Fruit fly (Drosophila melanogaster) whole organism, embryonic: ENCODE measurements around the gene tank.

Experiments used
- ATbp ChIP-seq: fragments of 200-800 bp; sonication (Bioruptor generic); optimal IDR thresholded peaks from 2 replicates; lab custom pipeline; 2017; ENCODE audit warnings: missing biosample characterization, mild to moderate bottlenecking, missing genetic modification characterization, missing genetic modification reagents
- C15 ChIP-seq: fragments of 200-800 bp; sonication (Bioruptor generic); IDR thresholded peaks from 3 replicates; pipeline ENCODE4 v1.3.6; 2022; ENCODE audit warnings: missing biosample characterization, missing genetic modification characterization
- CG10209 ChIP-seq: fragments of 200-800 bp; sonication (Bioruptor generic); optimal IDR thresholded peaks from 3 replicates; lab custom pipeline; 2017; ENCODE audit warnings: missing biosample characterization, mild to moderate bottlenecking, missing genetic modification characterization, missing genetic modification reagents
- CG1024 ChIP-seq: fragments of 200-800 bp; sonication (Bioruptor generic); IDR thresholded peaks from 2 replicates; pipeline ENCODE4 v1.3.6; 2022; ENCODE audit warnings: missing biosample characterization, missing genetic modification characterization
- CG11085 ChIP-seq: fragments of 200-800 bp; sonication (Bioruptor generic); IDR thresholded peaks from 2 replicates; pipeline ENCODE4 v1.3.6; 2022; ENCODE audit warnings: missing biosample characterization, missing genetic modification characterization
- CG11695 ChIP-seq: fragments of 200-800 bp; sonication (Bioruptor generic); IDR thresholded peaks from 3 replicates; pipeline ENCODE4 v1.3.6; 2022; ENCODE audit warnings: missing biosample characterization, missing genetic modification characterization
- CG12219 ChIP-seq: fragments of 200-800 bp; sonication (Bioruptor generic); optimal IDR thresholded peaks from 3 replicates; lab custom pipeline; 2018; ENCODE audit warnings: missing biosample characterization, mild to moderate bottlenecking, missing genetic modification characterization
- CG12769 ChIP-seq: fragments of 200-800 bp; sonication (Bioruptor generic); optimal IDR thresholded peaks from 2 replicates; lab custom pipeline; 2019; ENCODE audit warnings: missing biosample characterization, mild to moderate bottlenecking, missing genetic modification characterization, moderate library complexity
- CG13894 ChIP-seq: fragments of 200-800 bp; sonication (Bioruptor generic); optimal IDR thresholded peaks from 3 replicates; lab custom pipeline; 2018; ENCODE audit warnings: missing biosample characterization, mild to moderate bottlenecking, missing genetic modification characterization, moderate library complexity
- CG15269 ChIP-seq: fragments of 200-800 bp; sonication (Bioruptor generic); optimal IDR thresholded peaks from 2 replicates; lab custom pipeline; 2018; ENCODE audit warnings: missing biosample characterization, mild to moderate bottlenecking, missing genetic modification characterization, moderate library complexity
- CG16813 ChIP-seq: fragments of 200-800 bp; sonication (Bioruptor generic); IDR thresholded peaks from 3 replicates; pipeline ENCODE4 v1.3.6; 2022; ENCODE audit warnings: missing biosample characterization, missing genetic modification characterization; ENCODE audit not compliant: partially characterized antibody
- CG17802 ChIP-seq: fragments of 200-800 bp; sonication (Bioruptor generic); optimal IDR thresholded peaks from 2 replicates; lab custom pipeline; 2018; ENCODE audit warnings: missing biosample characterization, mild to moderate bottlenecking, missing genetic modification characterization, moderate library complexity
- CG2120 ChIP-seq: fragments of 200-800 bp; sonication (Bioruptor generic); optimal IDR thresholded peaks from 3 replicates; lab custom pipeline; 2016; ENCODE audit warnings: missing biosample characterization, missing genetic modification characterization
- CG30403 ChIP-seq: fragments of 200-800 bp; sonication (Bioruptor generic); optimal IDR thresholded peaks from 3 replicates; lab custom pipeline; 2016; ENCODE audit warnings: missing biosample characterization, missing genetic modification characterization
- CG31365 ChIP-seq: fragments of 200-800 bp; sonication (Bioruptor generic); optimal IDR thresholded peaks from 2 replicates; lab custom pipeline; 2018; ENCODE audit warnings: missing biosample characterization, mild to moderate bottlenecking, missing genetic modification characterization
- CG3407 ChIP-seq: fragments of 200-800 bp; sonication (Bioruptor generic); optimal IDR thresholded peaks from 2 replicates; lab custom pipeline; 2018; ENCODE audit warnings: missing biosample characterization, mild to moderate bottlenecking, missing genetic modification characterization
- CG4360 ChIP-seq: fragments of 200-800 bp; sonication (Bioruptor generic); IDR thresholded peaks from 2 replicates; pipeline ENCODE4 v1.3.6; 2022; ENCODE audit warnings: missing biosample characterization, missing genetic modification characterization
- CG6272 ChIP-seq: fragments of 200-800 bp; sonication (Bioruptor generic); IDR thresholded peaks from 2 replicates; pipeline ENCODE4 v1.3.6; 2022; ENCODE audit warnings: missing biosample characterization, missing genetic modification characterization
- CG7271 ChIP-seq: fragments of 200-800 bp; sonication (Bioruptor generic); optimal IDR thresholded peaks from 2 replicates; lab custom pipeline; 2018; ENCODE audit warnings: missing biosample characterization, mild to moderate bottlenecking, missing genetic modification characterization, moderate library complexity
- H15 ChIP-seq: fragments of 200-800 bp; sonication (Bioruptor generic); IDR thresholded peaks from 3 replicates; pipeline ENCODE4 v1.3.6; 2022; ENCODE audit warnings: missing biosample characterization, missing genetic modification characterization
- HmgD ChIP-seq: fragments of 200-800 bp; sonication (Bioruptor generic); optimal IDR thresholded peaks from 3 replicates; lab custom pipeline; 2016; ENCODE audit warnings: missing biosample characterization, missing genetic modification characterization
- Lpt ChIP-seq: fragments of >200 bp; optimal IDR thresholded peaks from 2 replicates; lab custom pipeline; 2018; ENCODE audit warnings: missing biosample characterization, missing genetic modification characterization
- MESR4 ChIP-seq: fragments of 200-800 bp; sonication (Bioruptor generic); optimal IDR thresholded peaks from 2 replicates; lab custom pipeline; 2018; ENCODE audit warnings: missing biosample characterization, mild to moderate bottlenecking, missing genetic modification characterization, moderate library complexity
- Mad ChIP-seq: fragments of 200-800 bp; sonication (Bioruptor generic); optimal IDR thresholded peaks from 2 replicates; lab custom pipeline; 2016; ENCODE audit warnings: missing biosample characterization, missing genetic modification characterization
- Mrtf ChIP-seq: fragments of 200-800 bp; sonication (Bioruptor generic); IDR thresholded peaks from 3 replicates; pipeline ENCODE4 v1.3.6; 2022; ENCODE audit warnings: missing biosample characterization, missing genetic modification characterization
- NC2α ChIP-seq: fragments of 200-800 bp; sonication (Bioruptor generic); optimal IDR thresholded peaks from 2 replicates; lab custom pipeline; 2016; ENCODE audit warnings: missing biosample characterization, missing genetic modification characterization
- Spps ChIP-seq: fragments of 200-800 bp; sonication (Bioruptor generic); optimal IDR thresholded peaks from 2 replicates; lab custom pipeline; 2018; ENCODE audit warnings: missing biosample characterization, mild to moderate bottlenecking, missing genetic modification characterization
- Sry-β ChIP-seq: fragments of 200-800 bp; sonication (Bioruptor generic); optimal IDR thresholded peaks from 2 replicates; lab custom pipeline; 2018; ENCODE audit warnings: missing biosample characterization, mild to moderate bottlenecking, missing genetic modification characterization, moderate library complexity
- Stat92E ChIP-seq, 3 experiments: fragments of >200 bp in 2 of 3; fragments of 200-800 bp in 1 of 3; sonication (Bioruptor generic) in 1 of 3; optimal IDR thresholded peaks; 2 replicates each; lab custom pipeline; 2017 to 2019; ENCODE audit warnings: missing biosample characterization in 3 of 3, missing genetic modification characterization in 3 of 3, mild to moderate bottlenecking in 1 of 3, moderate library complexity in 1 of 3
- Xbp1 ChIP-seq: fragments of 200-800 bp; sonication (Bioruptor generic); optimal IDR thresholded peaks from 3 replicates; lab custom pipeline; 2016; ENCODE audit warnings: missing biosample characterization, mild to moderate bottlenecking, missing genetic modification characterization
- bbx ChIP-seq: fragments of 200-800 bp; sonication (Bioruptor generic); IDR thresholded peaks from 2 replicates; pipeline ENCODE4 v1.3.6; 2022; ENCODE audit warnings: missing biosample characterization, missing genetic modification characterization; ENCODE audit not compliant: partially characterized antibody
- bsh ChIP-seq, 2 experiments: fragments of 200-800 bp; sonication (Bioruptor generic); optimal IDR thresholded peaks; 2 replicates each; lab custom pipeline; 2017 to 2018; ENCODE audit warnings: mild to moderate bottlenecking in 2 of 2, missing biosample characterization in 2 of 2, missing genetic modification characterization in 2 of 2, moderate library complexity in 1 of 2
- ci ChIP-seq: fragments of 200-800 bp; sonication (Bioruptor generic); IDR thresholded peaks from 3 replicates; pipeline ENCODE4 v1.3.6; 2022; ENCODE audit warnings: missing biosample characterization, missing genetic modification characterization
- corto ChIP-seq: fragments of 200-800 bp; sonication (Bioruptor generic); optimal IDR thresholded peaks from 2 replicates; lab custom pipeline; 2016; ENCODE audit warnings: missing biosample characterization, mild to moderate bottlenecking, missing genetic modification characterization, moderate library complexity
- crc ChIP-seq: fragments of 200-800 bp; sonication (Bioruptor generic); optimal IDR thresholded peaks from 2 replicates; lab custom pipeline; 2016; ENCODE audit warnings: missing biosample characterization, missing genetic modification characterization
- fd102C ChIP-seq: fragments of 200-800 bp; sonication (Bioruptor generic); optimal IDR thresholded peaks from 2 replicates; lab custom pipeline; 2018; ENCODE audit warnings: missing biosample characterization, mild to moderate bottlenecking, missing genetic modification characterization, moderate library complexity
- grn ChIP-seq: fragments of 200-800 bp; sonication (Bioruptor generic); optimal IDR thresholded peaks from 3 replicates; lab custom pipeline; 2017; ENCODE audit warnings: missing biosample characterization, missing genetic modification characterization
- hkb ChIP-seq, 2 experiments: fragments of 200-800 bp in 1 of 2; fragments of >200 bp in 1 of 2; sonication (Bioruptor generic) in 1 of 2; IDR thresholded peaks in 1 of 2; optimal IDR thresholded peaks in 1 of 2; 2 replicates each; pipeline versions ENCODE4 v1.3.6 to Lab custom; 2017 to 2022; ENCODE audit warnings: missing biosample characterization in 1 of 2, missing genetic modification characterization in 1 of 2
- ind ChIP-seq: fragments of 200-800 bp; sonication (Bioruptor generic); optimal IDR thresholded peaks from 3 replicates; lab custom pipeline; 2016; ENCODE audit warnings: missing biosample characterization, missing genetic modification characterization
- jumu ChIP-seq: fragments of 200-800 bp; sonication (Bioruptor generic); optimal IDR thresholded peaks from 3 replicates; lab custom pipeline; 2016; ENCODE audit warnings: missing biosample characterization, missing genetic modification characterization
- nerfin-2 ChIP-seq: fragments of 200-800 bp; sonication (Bioruptor generic); IDR thresholded peaks from 2 replicates; pipeline ENCODE4 v1.3.6; 2022; ENCODE audit warnings: missing biosample characterization, missing genetic modification characterization; ENCODE audit not compliant: partially characterized antibody
- sens ChIP-seq: fragments of 200-800 bp; sonication (Bioruptor generic); peaks from one replicate; lab custom pipeline; 2016; ENCODE audit warnings: missing biosample characterization, missing genetic modification characterization
- sna ChIP-seq: fragments of 200-800 bp; sonication (Bioruptor generic); IDR thresholded peaks from 2 replicates; pipeline ENCODE4 v1.3.6; 2022; ENCODE audit warnings: missing biosample characterization, missing genetic modification characterization; ENCODE audit not compliant: partially characterized antibody
- stwl ChIP-seq: fragments of 200-800 bp; sonication (Bioruptor generic); optimal IDR thresholded peaks from 3 replicates; lab custom pipeline; 2018; ENCODE audit warnings: missing biosample characterization, mild to moderate bottlenecking, missing genetic modification characterization, moderate library complexity
- tll ChIP-seq, 2 experiments: fragments of 200-800 bp in 1 of 2; fragments of >200 bp in 1 of 2; sonication (Bioruptor generic) in 1 of 2; optimal IDR thresholded peaks; 2 replicates each; lab custom pipeline; 2017 to 2019; ENCODE audit warnings: missing biosample characterization in 2 of 2, missing genetic modification characterization in 2 of 2, mild to moderate bottlenecking in 1 of 2, moderate library complexity in 1 of 2
- trh ChIP-seq: fragments of 200-800 bp; sonication (Bioruptor generic); optimal IDR thresholded peaks from 2 replicates; lab custom pipeline; 2016; ENCODE audit warnings: missing biosample characterization, missing genetic modification characterization
- z ChIP-seq: fragments of 200-800 bp; sonication (Bioruptor generic); IDR thresholded peaks from 3 replicates; pipeline ENCODE4 v1.3.6; 2022; ENCODE audit warnings: missing biosample characterization, missing genetic modification characterization
- zfh2 ChIP-seq: fragments of 200-800 bp; sonication (Bioruptor generic); optimal IDR thresholded peaks from 2 replicates; lab custom pipeline; 2016; ENCODE audit warnings: missing biosample characterization, missing genetic modification characterization

The tank gene

DNA sequence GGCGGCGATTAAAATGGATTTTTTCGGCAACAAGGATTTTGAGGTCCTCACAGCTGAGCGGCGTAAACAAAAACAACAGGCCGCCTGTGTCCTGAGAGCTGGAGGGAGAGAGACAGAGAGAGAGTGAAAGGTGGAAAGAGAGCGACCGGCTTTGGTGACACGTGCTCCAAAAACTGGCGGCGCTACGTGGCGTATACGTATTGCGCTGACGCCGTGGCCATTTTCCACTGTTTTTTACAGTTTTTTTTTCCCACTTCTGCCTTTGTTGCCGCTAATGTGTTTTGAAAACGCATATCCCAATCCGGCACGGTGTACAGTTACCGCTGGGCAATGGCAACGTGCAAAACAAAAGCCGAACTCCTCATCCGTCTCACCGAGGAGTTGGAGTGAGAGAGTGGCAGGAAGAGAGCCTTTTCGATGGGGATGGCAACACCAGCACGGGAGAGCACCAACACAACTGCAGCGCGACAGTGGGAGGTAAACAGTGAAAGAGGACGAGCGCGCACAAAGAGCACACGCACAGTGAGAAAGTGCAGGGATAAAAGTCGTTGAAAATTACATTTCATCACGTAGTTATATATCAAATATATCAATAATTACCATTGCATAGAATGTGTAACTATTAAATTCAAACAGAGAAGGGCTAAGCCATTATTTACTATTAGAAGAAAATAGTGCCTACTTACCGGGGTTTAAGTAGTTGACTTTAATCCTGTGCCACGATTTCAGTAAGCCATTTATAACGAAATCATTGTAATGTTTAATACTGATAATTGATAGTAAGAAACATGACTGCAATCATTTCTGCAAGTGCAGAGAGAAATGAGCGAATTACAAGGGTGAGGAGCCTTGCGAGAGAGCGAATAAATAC is 17.1 kb downstream of the tank start (continued):
- no peak for TF ChIP-seq HmgD (GFP tag; lab: Kevin White, UChicago)
- TF ChIP-seq CG11695 (GFP tag; lab: Robert Waterston, UW): peak; percentile 21; the same call in 1 of the 3 replicates
- TF ChIP-seq bbx: no peak
- TF ChIP-seq CG2120 (GFP tag; lab: Kevin White, UChicago): peak; percentile 66
- no peak for TF ChIP-seq CG4360 (GFP tag; lab: Robert Waterston, UW)
- TF ChIP-seq crc (GFP tag; lab: Kevin White, UChicago): no peak
- TF ChIP-seq CG31365 (tag; lab: Kevin White, UChicago): no peak
- TF ChIP-seq MESR4 (GFP tag; lab: Kevin White, UChicago): no peak
- TF ChIP-seq ATbp (GFP tag; lab: Kevin White, UChicago): peak; percentile 25
- TF ChIP-seq hkb (optimal IDR thresholded peaks at IDR 0.05; lab: Kevin White, UChicago): no peak
- peak; percentile 6 for TF ChIP-seq hkb (GFP tag; IDR thresholded peaks at IDR 0.05; lab: Robert Waterston, UW)
- TF ChIP-seq CG7271 (tag; lab: Kevin White, UChicago): no peak
- TF ChIP-seq Stat92E (GFP tag; optimal IDR thresholded peaks at IDR 0.05; lab: Kevin White, UChicago): no peak
- TF ChIP-seq ind (GFP tag; lab: Kevin White, UChicago): peak; percentile 46
- TF ChIP-seq jumu (GFP tag; lab: Kevin White, UChicago): peak; percentile 46
- TF ChIP-seq CG12219 (GFP tag; lab: Kevin White, UChicago): peak; percentile 63
- TF ChIP-seq CG13894 (tag; lab: Kevin White, UChicago): no peak
- no peak for TF ChIP-seq Spps (tag; lab: Kevin White, UChicago)
- TF ChIP-seq grn: no peak
- TF ChIP-seq CG1024 (GFP tag; lab: Robert Waterston, UW): no peak
- no peak for TF ChIP-seq CG17802 (tag; lab: Kevin White, UChicago)
- no peak for TF ChIP-seq CG3407 (GFP tag; lab: Kevin White, UChicago)
- TF ChIP-seq CG30403 (GFP tag; lab: Kevin White, UChicago): peak; percentile 73
- TF ChIP-seq CG15269 (tag; lab: Kevin White, UChicago): no peak
- TF ChIP-seq Mad (GFP tag; lab: Kevin White, UChicago): no peak
- TF ChIP-seq tll (GFP tag; optimal IDR thresholded peaks at IDR 0.05; lab: Kevin White, UChicago): peak; percentile 34 to 60
- TF ChIP-seq stwl (tag; lab: Kevin White, UChicago): no peak
- TF ChIP-seq bsh (GFP tag; optimal IDR thresholded peaks at IDR 0.05; lab: Kevin White, UChicago): peak; percentile 52 to 68
- no peak for TF ChIP-seq trh (GFP tag; lab: Kevin White, UChicago)
- peak; percentile 43 for TF ChIP-seq Xbp1 (GFP tag; lab: Kevin White, UChicago)
- TF ChIP-seq ci: peak; percentile 44; the same call in 2 of the 3 replicates
- TF ChIP-seq NC2α (GFP tag; lab: Kevin White, UChicago): no peak
- no peak for TF ChIP-seq H15 (GFP tag; lab: Robert Waterston, UW)
- peak; percentile 68 for TF ChIP-seq CG12769 (tag; lab: Kevin White, UChicago)
- TF ChIP-seq corto (GFP tag; lab: Kevin White, UChicago): no peak
- no peak for TF ChIP-seq CG10209
- no peak for TF ChIP-seq Lpt (GFP tag; lab: Kevin White, UChicago)
- TF ChIP-seq fd102C (GFP tag; lab: Kevin White, UChicago): peak; percentile 68
- TF ChIP-seq nerfin-2 (GFP tag; lab: Robert Waterston, UW): no peak
- TF ChIP-seq CG6272: 0 out of 2 replicates have a peak, but pooled peaks have one; percentile 9
- no peak for TF ChIP-seq C15 (GFP tag; lab: Robert Waterston, UW)
- no peak for TF ChIP-seq Sry-β (GFP tag; lab: Kevin White, UChicago)
- TF ChIP-seq CG16813 (GFP tag; lab: Robert Waterston, UW): no peak
- TF ChIP-seq zfh2 (GFP tag; lab: Kevin White, UChicago): peak; percentile 17
- peak; percentile 90 for TF ChIP-seq sens (GFP tag; lab: Kevin White, UChicago)
- TF ChIP-seq Mrtf (GFP tag; lab: Robert Waterston, UW): no peak
- TF ChIP-seq CG11085 (GFP tag; lab: Robert Waterston, UW): no peak
- no peak for TF ChIP-seq sna
- no peak for TF ChIP-seq z (GFP tag; lab: Robert Waterston, UW)
